Worm (Caenorhabditis elegans): ENCODE measurements around the gene F54H12.4.
"Not testable (repeated sequence)": the region's sequence is repeated elsewhere in the genome, so short reads cannot be mapped to it uniquely, and the experiment has no call there.

F54H12.4 gene

DNA sequence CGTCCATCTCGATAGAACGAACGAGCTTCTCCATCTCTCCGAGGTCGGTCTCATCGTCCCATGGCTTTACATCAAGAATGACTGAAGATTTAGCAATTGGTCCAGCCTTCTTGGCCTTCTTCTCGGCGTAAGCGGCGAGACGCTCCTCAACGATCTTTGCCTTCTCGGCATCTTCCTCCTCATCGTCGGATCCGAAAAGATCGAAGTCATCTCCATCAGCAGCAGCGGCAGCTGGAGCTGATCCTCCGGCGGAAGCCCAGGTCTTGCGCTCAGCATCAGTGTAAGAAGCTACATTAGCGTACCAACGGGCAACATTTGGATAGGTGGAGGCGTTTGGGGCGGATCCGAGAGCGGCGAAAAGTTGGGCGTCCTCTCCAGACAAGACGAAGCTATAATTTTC, 10.1 kb upstream of the F54H12.4 start:
- TF ChIP-seq hmg-11 (tag; optimal IDR thresholded peaks at IDR 0.05) (no peak), nhr-237 (tag; optimal IDR thresholded peaks at IDR 0.05) (no peak), nfya-1 (tag; optimal IDR thresholded peaks at IDR 0.05; ENCODE audit: insufficient read depth) (no peak), ztf-4 (tag; optimal IDR thresholded peaks at IDR 0.05) (no peak), ceh-82 (tag; optimal IDR thresholded peaks at IDR 0.05) (no peak), zag-1 (tag; optimal IDR thresholded peaks at IDR 0.05) (no peak), ceh-28 (tag; optimal IDR thresholded peaks at IDR 0.05) (no peak), ceh-16 (tag; optimal IDR thresholded peaks at IDR 0.05) (no peak), unc-39 (tag; optimal IDR thresholded peaks at IDR 0.05) (no peak), mml-1 (tag; optimal IDR thresholded peaks at IDR 0.05) (no peak), ceh-9 (tag; optimal IDR thresholded peaks at IDR 0.05) (no peak), pha-4 (tag; optimal IDR thresholded peaks at IDR 0.05) (no peak)

ce11 chrIII:7972061-7972460, 9.5 kb upstream of the F54H12.4 start, which contains the start of gene F54H12.5:
F54H12.5 (minus strand) TSS chrIII:7972161.
- TF ChIP-seq pha-4 (tag; optimal IDR thresholded peaks at IDR 0.05) (no peak), ZK546.5 (tag; optimal IDR thresholded peaks at IDR 0.05) (no peak), hmg-11 (tag; optimal IDR thresholded peaks at IDR 0.05) (no peak), ztf-4 (tag; optimal IDR thresholded peaks at IDR 0.05) (no peak)

DNA sequence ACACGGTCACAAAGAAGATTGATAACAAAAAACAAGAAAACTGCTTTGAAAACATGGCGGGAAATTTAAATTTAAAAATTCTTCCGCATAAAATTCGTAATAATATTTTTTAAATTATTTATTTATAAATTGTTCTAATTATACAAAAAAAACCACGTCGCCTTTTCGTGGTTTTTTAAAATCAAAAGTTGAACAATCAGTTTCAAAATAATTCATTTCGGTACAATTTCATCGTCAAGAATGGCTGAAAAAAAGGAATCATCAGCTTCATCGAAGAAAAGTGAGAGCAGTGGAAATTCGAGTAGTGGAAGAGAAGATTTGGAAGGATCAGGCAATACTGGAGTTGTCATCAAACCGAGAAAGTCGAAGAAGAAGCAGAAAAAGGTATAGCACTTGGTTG, 6.6 kb upstream of the F54H12.4 start, which contains the start of the genes F54H12.8 and F54H12.7:
TSS of gene F54H12.8 (minus strand) at position 101 of the 400 bp plus-strand sequence.
TSS of gene F54H12.7 (plus strand) at position 229 of the 400 bp plus-strand sequence.
- no peak for TF ChIP-seq unc-62 (GFP tag; optimal IDR thresholded peaks at IDR 0.05)
- TF ChIP-seq eor-1 (tag; optimal IDR thresholded peaks at IDR 0.05) = no peak
- TF ChIP-seq elt-3 (tag; optimal IDR thresholded peaks at IDR 0.05) = no peak
- TF ChIP-seq ceh-9 (tag; optimal IDR thresholded peaks at IDR 0.05) = no peak
- no peak for TF ChIP-seq nhr-77 (tag; optimal IDR thresholded peaks at IDR 0.05)
- TF ChIP-seq mdl-1 (tag; optimal IDR thresholded peaks at IDR 0.05) = no peak

ce11 chrIII:7964281-7964680, 1.7 kb upstream of the F54H12.4 start, which contains the start of gene F54H12.2:
F54H12.2 (plus strand) TSS chrIII:7964581.
- not testable (repeated sequence) for TF ChIP-seq ceh-9 (tag; optimal IDR thresholded peaks at IDR 0.05); unc-39 (tag; optimal IDR thresholded peaks at IDR 0.05); fkh-10 (GFP tag; optimal IDR thresholded peaks at IDR 0.05)

DNA sequence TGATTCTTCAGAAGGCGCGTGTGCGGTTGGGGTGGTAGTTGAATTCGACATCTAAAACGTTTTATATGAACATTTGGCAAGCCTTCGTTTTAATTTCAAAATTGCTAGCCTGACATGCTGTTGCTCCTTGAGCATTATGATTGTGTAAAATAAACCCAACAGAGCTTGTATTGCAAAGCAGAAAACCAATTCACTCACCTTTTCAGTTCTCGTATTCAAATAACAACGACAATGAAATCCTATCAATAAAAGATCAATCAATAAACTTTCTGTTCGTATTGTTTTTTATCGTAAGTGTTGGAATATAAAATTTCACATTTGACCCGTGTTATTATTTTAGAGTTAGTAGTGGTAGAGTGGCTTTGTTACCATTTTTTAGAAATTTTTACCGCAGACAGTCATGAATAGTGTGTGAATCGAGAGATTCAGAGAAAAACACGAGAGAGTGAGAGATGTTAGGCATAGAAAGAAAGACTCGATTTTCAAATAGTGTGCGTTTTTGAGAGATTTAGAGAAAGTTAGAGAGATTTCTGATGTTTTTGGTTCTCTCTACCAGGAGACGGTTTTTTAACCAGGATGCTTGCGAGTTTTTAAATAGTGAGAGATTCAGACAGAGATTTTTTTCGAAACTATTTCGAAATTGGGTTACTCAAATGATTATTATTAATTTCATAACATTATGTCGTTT, 3.5 kb downstream of the F54H12.4 start, which contains the start of gene F54H12.10:
TSS of gene F54H12.10 (minus strand) at position 51 of the 688 bp plus-strand sequence.
- not testable (repeated sequence) for TF ChIP-seq lin-39, mml-1, nhr-12 (tag; optimal IDR thresholded peaks at IDR 0.05)

- TF ChIP-seq nhr-43 (tag; optimal IDR thresholded peaks at IDR 0.05; ENCODE audit: poor library complexity, severe bottlenecking) (no peak), ZK546.5 (tag; optimal IDR thresholded peaks at IDR 0.05) (no peak), nfya-1 (tag; optimal IDR thresholded peaks at IDR 0.05; ENCODE audit: insufficient read depth) (peak; percentile 32), pha-4 (tag; optimal IDR thresholded peaks at IDR 0.05) (peak; percentile 66), fos-1 (tag; optimal IDR thresholded peaks at IDR 0.05) (no peak), fkh-2 (tag; optimal IDR thresholded peaks at IDR 0.05) (no peak), egl-5 (tag; optimal IDR thresholded peaks at IDR 0.05) (no peak), elt-3 (tag; optimal IDR thresholded peaks at IDR 0.05) (no peak), ceh-9 (tag; optimal IDR thresholded peaks at IDR 0.05) (no peak), ama-1 (optimal IDR thresholded peaks at IDR 0.05) (no peak), elt-2 (tag; optimal IDR thresholded peaks at IDR 0.05) (no peak), zag-1 (tag; optimal IDR thresholded peaks at IDR 0.05) (no peak), nhr-23 (tag; optimal IDR thresholded peaks at IDR 0.05) (peak; percentile 30)
Measured at ce11 chrIII:7958085-7958484, 4.5 kb downstream of the F54H12.4 start, which contains the start of gene C29E4.11. C29E4.11 (minus strand) TSS chrIII:7958114.

ce11 chrIII:7956965-7957364, 5.6 kb downstream of the F54H12.4 start, which contains the start of gene C29E4.9:
C29E4.9 (minus strand) TSS chrIII:7957065.
- no peak for TF ChIP-seq unc-62 (GFP tag; optimal IDR thresholded peaks at IDR 0.05)
- TF ChIP-seq lin-15B (tag; optimal IDR thresholded peaks at IDR 0.05) = no peak
- TF ChIP-seq unc-39 (tag; optimal IDR thresholded peaks at IDR 0.05) = no peak
- no peak for TF ChIP-seq fos-1 (tag; optimal IDR thresholded peaks at IDR 0.05)
- TF ChIP-seq nfya-1 (tag; optimal IDR thresholded peaks at IDR 0.05; ENCODE audit: insufficient read depth) = no peak
- no peak for TF ChIP-seq ceh-28 (tag; optimal IDR thresholded peaks at IDR 0.05)
- TF ChIP-seq zag-1 (tag; optimal IDR thresholded peaks at IDR 0.05) = no peak
- TF ChIP-seq lin-39 (tag; optimal IDR thresholded peaks at IDR 0.05) = no peak
- TF ChIP-seq snpc-4 (tag; optimal IDR thresholded peaks at IDR 0.05) = no peak
- no peak for TF ChIP-seq nhr-76 (tag; optimal IDR thresholded peaks at IDR 0.05)
- TF ChIP-seq nhr-23 (tag; optimal IDR thresholded peaks at IDR 0.05) = no peak
- no peak for TF ChIP-seq ztf-4 (tag; optimal IDR thresholded peaks at IDR 0.05)
- TF ChIP-seq eor-1 (tag; optimal IDR thresholded peaks at IDR 0.05) = no peak
- no peak for TF ChIP-seq nhr-67 (tag; optimal IDR thresholded peaks at IDR 0.05)
- TF ChIP-seq skn-1 (tag; optimal IDR thresholded peaks at IDR 0.05) = no peak
- TF ChIP-seq egl-27 (tag; optimal IDR thresholded peaks at IDR 0.05) = no peak
- no peak for TF ChIP-seq nhr-237 (tag; optimal IDR thresholded peaks at IDR 0.05)
- TF ChIP-seq ztf-11 (tag; optimal IDR thresholded peaks at IDR 0.05) = no peak
- TF ChIP-seq mml-1 (tag; optimal IDR thresholded peaks at IDR 0.05) = no peak
